Fruit fly (Drosophila melanogaster): ENCODE measurements around the gene Cmtr1.

DNA sequence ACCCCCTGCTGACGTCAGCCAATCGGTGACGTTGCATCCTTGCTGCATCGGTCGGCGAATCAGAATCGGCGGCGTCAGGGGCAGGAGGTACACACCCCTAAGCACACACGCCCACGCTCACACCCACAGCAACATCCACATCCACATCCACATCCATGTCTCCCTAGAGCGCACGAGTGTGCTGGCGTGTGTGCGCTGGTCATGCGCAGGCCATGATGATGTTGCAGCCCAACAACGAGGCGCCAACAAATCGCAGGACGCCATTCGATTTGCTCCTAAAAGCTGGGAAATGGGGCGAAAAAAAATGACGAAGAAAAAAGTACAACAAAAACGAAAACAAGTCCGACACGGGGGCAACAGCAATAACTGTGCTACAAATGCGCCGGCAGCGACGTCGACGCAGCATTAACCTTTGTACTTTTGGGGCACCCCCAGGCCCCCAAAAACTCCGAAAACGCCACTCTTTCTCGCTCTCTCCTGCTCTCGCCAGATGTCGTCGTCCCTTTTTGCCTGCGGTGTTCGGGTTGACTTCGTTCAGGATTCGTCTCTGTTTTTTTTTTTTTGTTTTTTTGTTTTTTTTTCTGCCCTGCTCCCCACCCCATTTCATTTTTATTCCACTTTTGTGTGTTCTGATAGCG is 11.7 kb downstream of the Cmtr1 start:
- TF ChIP-seq Pif1A (GFP tag; optimal IDR thresholded peaks at IDR 0.05): peak; percentile 1
- no peak for TF ChIP-seq CG8301 (tag; optimal IDR thresholded peaks at IDR 0.05)
- no peak for TF ChIP-seq D1 (tag; optimal IDR thresholded peaks at IDR 0.05)
- no peak for TF ChIP-seq rn (GFP tag; IDR thresholded peaks at IDR 0.05)
- TF ChIP-seq CG9948 (tag; optimal IDR thresholded peaks at IDR 0.05): no peak
